Worm (Caenorhabditis elegans) whole organism, L4 larva: Measurements from ENCODE around the gene clec-29.

Source experiments
- Y5F2A.4 ChIP-seq: fragments of 200-800 bp; sonication (Bioruptor generic); optimal IDR thresholded peaks from 2 replicates; lab custom pipeline; 2018; ENCODE audit warnings: mild to moderate bottlenecking, missing genetic modification characterization, missing compliant biosample characterization
- set-16 ChIP-seq: fragments of 200-800 bp; sonication (Bioruptor generic); IDR thresholded peaks from 2 replicates; pipeline ENCODE4 v1.3.6; 2022; ENCODE audit warnings: missing genetic modification reagents, missing genetic modification characterization, missing compliant biosample characterization

Gene clec-29

ce11 chrV:16692988-16693387, 46.0 kb downstream of the clec-29 start:
- TF ChIP-seq Y5F2A.4 (GFP tag; lab: Kevin White, UChicago) = no peak
- TF ChIP-seq set-16 (GFP tag; lab: Robert Waterston, UW) = peak; percentile 92
